Worm (Caenorhabditis elegans): ENCODE results near the gene R186.8.
"Not testable (repeated sequence)": the region's sequence is repeated elsewhere in the genome, so short reads cannot be mapped to it uniquely, and the experiment has no call there.

The R186.8 gene

ce11 chrV:12967925-12968327, at the start of gene R186.8:
Gene R186.8 (minus strand): TSS chrV:12967982.
- TF ChIP-seq unc-62 (GFP tag; optimal IDR thresholded peaks at IDR 0.05), result not testable (repeated sequence)

- no peak for TF ChIP-seq unc-62 (GFP tag; optimal IDR thresholded peaks at IDR 0.05)
Measured at ce11 chrV:13013844-13014243, 46.1 kb upstream of the R186.8 start, which contains the start of gene F15B9.6. Gene F15B9.6 (plus strand): TSS chrV:13014144.

- no peak for TF ChIP-seq unc-62 (GFP tag; optimal IDR thresholded peaks at IDR 0.05)
Measured at ce11 chrV:13013158-13013557, 45.4 kb upstream of the R186.8 start, which contains the start of gene try-10. Gene try-10 (minus strand): TSS chrV:13013258.

- TF ChIP-seq unc-62 (GFP tag; optimal IDR thresholded peaks at IDR 0.05), result no peak
Measured at ce11 chrV:13011904-13012303, 44.1 kb upstream of the R186.8 start.

ce11 chrV:13009843-13010242, 42.1 kb upstream of the R186.8 start:
- TF ChIP-seq unc-62 (GFP tag; optimal IDR thresholded peaks at IDR 0.05), result no peak

ce11 chrV:13009271-13009670, 41.5 kb upstream of the R186.8 start:
- TF ChIP-seq unc-62 (GFP tag; optimal IDR thresholded peaks at IDR 0.05), result no peak

- no peak for TF ChIP-seq unc-62 (GFP tag; optimal IDR thresholded peaks at IDR 0.05)
Measured at ce11 chrV:13008825-13009224, 41.0 kb upstream of the R186.8 start, which contains the start of gene F15B9.10. Gene F15B9.10 (minus strand): TSS chrV:13008925.

- TF ChIP-seq unc-62 (GFP tag; optimal IDR thresholded peaks at IDR 0.05), result no peak
Measured at ce11 chrV:13006754-13007153, 39.0 kb upstream of the R186.8 start.

ce11 chrV:13004374-13004773, 36.6 kb upstream of the R186.8 start:
- no peak for TF ChIP-seq unc-62 (GFP tag; optimal IDR thresholded peaks at IDR 0.05)

ce11 chrV:13003378-13003777, 35.6 kb upstream of the R186.8 start:
- no peak for TF ChIP-seq unc-62 (GFP tag; optimal IDR thresholded peaks at IDR 0.05)

- no peak for TF ChIP-seq unc-62 (GFP tag; optimal IDR thresholded peaks at IDR 0.05)
Measured at ce11 chrV:13002070-13002469, 34.3 kb upstream of the R186.8 start, which contains the start of gene inft-2. Gene inft-2 (plus strand): TSS chrV:13002317.

ce11 chrV:13000068-13000467, 32.3 kb upstream of the R186.8 start:
- no peak for TF ChIP-seq unc-62 (GFP tag; optimal IDR thresholded peaks at IDR 0.05)

ce11 chrV:12999559-12999958, 31.8 kb upstream of the R186.8 start, which contains the start of gene far-4:
Gene far-4 (minus strand): TSS chrV:12999659.
- TF ChIP-seq unc-62 (GFP tag; optimal IDR thresholded peaks at IDR 0.05), result no peak

- no peak for TF ChIP-seq unc-62 (GFP tag; optimal IDR thresholded peaks at IDR 0.05)
Measured at ce11 chrV:12997422-12997821, 29.6 kb upstream of the R186.8 start, which contains the start of gene far-3. Gene far-3 (minus strand): TSS chrV:12997522.

- TF ChIP-seq unc-62 (GFP tag; optimal IDR thresholded peaks at IDR 0.05), result no peak
Measured at ce11 chrV:12995269-12995668, 27.5 kb upstream of the R186.8 start, which contains the start of gene far-5. Gene far-5 (plus strand): TSS chrV:12995569.

- no peak for TF ChIP-seq unc-62 (GFP tag; optimal IDR thresholded peaks at IDR 0.05)
Measured at ce11 chrV:12992891-12993290, 25.1 kb upstream of the R186.8 start, which contains the start of the genes F15B9.11 and dsl-7. Gene F15B9.11 (minus strand): TSS chrV:12992895. Gene dsl-7 (plus strand): TSS chrV:12993150.

- TF ChIP-seq unc-62 (GFP tag; optimal IDR thresholded peaks at IDR 0.05), result no peak
Measured at ce11 chrV:12988256-12988655, 20.5 kb upstream of the R186.8 start, which contains the start of gene F15B9.8. Gene F15B9.8 (plus strand): TSS chrV:12988556.

ce11 chrV:12987061-12987460, 19.3 kb upstream of the R186.8 start, which contains the start of gene shw-3:
Gene shw-3 (minus strand): TSS chrV:12987161.
- no peak for TF ChIP-seq unc-62 (GFP tag; optimal IDR thresholded peaks at IDR 0.05)
